Fruit fly (Drosophila melanogaster) whole organism, pupa: Measurements from ENCODE around the gene CG9121.

Experiments
- CG12605 ChIP-seq: fragments of 200-800 bp; sonication (Bioruptor generic); IDR thresholded peaks from 2 replicates; pipeline ENCODE4 v1.3.6; 2022; ENCODE audit warnings: missing biosample characterization, missing genetic modification characterization
- CG13204 ChIP-seq: fragments of 200-800 bp; sonication (Bioruptor generic); optimal IDR thresholded peaks from 2 replicates; lab custom pipeline; 2018; ENCODE audit warnings: missing biosample characterization, mild to moderate bottlenecking, missing genetic modification characterization, moderate library complexity
- CG32121 ChIP-seq: fragments of 200-800 bp; sonication (Bioruptor generic); IDR thresholded peaks from 2 replicates; pipeline ENCODE4 v1.3.6; 2022; ENCODE audit warnings: missing biosample characterization, missing genetic modification characterization
- CG9948 ChIP-seq: fragments of 200-800 bp; sonication (Bioruptor generic); optimal IDR thresholded peaks from 2 replicates; lab custom pipeline; 2018; ENCODE audit warnings: missing biosample characterization, mild to moderate bottlenecking, missing genetic modification characterization, moderate library complexity

dm6 chr2L:5037402-5037860, 13.4 kb downstream of the CG9121 start, which contains the start of the genes CG14042 and SP555:
- TF ChIP-seq CG9948 (tag; lab: Kevin White, UChicago): no peak
- no peak for TF ChIP-seq CG12605 (GFP tag; lab: Robert Waterston, UW)
- no peak for TF ChIP-seq CG32121
- no peak for TF ChIP-seq CG13204 (GFP tag; lab: Kevin White, UChicago)
